Worm (Caenorhabditis elegans) whole organism, young adult: ENCODE measurements around the gene gei-14.

Experiments
- C17E4.6 ChIP-seq: fragments of 200-800 bp; sonication (Bioruptor generic); IDR thresholded peaks from 2 replicates; pipeline ENCODE4 v1.3.6; 2022; ENCODE audit warnings: missing genetic modification reagents, missing genetic modification characterization, missing compliant biosample characterization
- let-526 ChIP-seq: fragments of 200-800 bp; sonication (Bioruptor generic); IDR thresholded peaks from 2 replicates; pipeline ENCODE4 v1.3.6; 2022; ENCODE audit warnings: missing genetic modification reagents, missing genetic modification characterization, missing compliant biosample characterization

The gei-14 gene

ce11 chrII:8223945-8224344 lies 52.1 kb downstream of the gei-14 start:
- TF ChIP-seq C17E4.6 (GFP tag; lab: Robert Waterston, UW) (no peak), let-526 (GFP tag; lab: Robert Waterston, UW) (no peak)
